Fruit fly (Drosophila melanogaster) whole organism, larva: ENCODE data around the gene Kah.
A peak's percentile ranks its signal among the peaks of the same experiment; 100 is the strongest.

Source experiments
- noc ChIP-seq: fragments of 200-800 bp; sonication (Bioruptor generic); optimal IDR thresholded peaks from 3 replicates; lab custom pipeline; 2019; ENCODE audit warnings: missing biosample characterization, mild to moderate bottlenecking, missing genetic modification characterization, moderate library complexity

Gene Kah

dm6 chr3L:589174-589289 is at the start of gene Kah:
TSS of gene Kah (minus strand) at chr3L:589274.
- no peak for TF ChIP-seq noc (tag; lab: Kevin White, UChicago)

dm6 chr3L:638031-638414 is 48.9 kb upstream of the Kah start:
- no peak for TF ChIP-seq noc (tag; lab: Kevin White, UChicago)

- TF ChIP-seq noc (tag; lab: Kevin White, UChicago): no peak
Observed at dm6 chr3L:637329-638030, 48.4 kb upstream of the Kah start.

dm6 chr3L:636434-636833 is 47.4 kb upstream of the Kah start:
- no peak for TF ChIP-seq noc (tag; lab: Kevin White, UChicago)

dm6 chr3L:635529-635928 is 46.5 kb upstream of the Kah start:
- TF ChIP-seq noc (tag; lab: Kevin White, UChicago): no peak

dm6 chr3L:635016-635363 is 45.9 kb upstream of the Kah start:
- TF ChIP-seq noc (tag; lab: Kevin White, UChicago): no peak

- TF ChIP-seq noc (tag; lab: Kevin White, UChicago): peak; percentile 30
Observed at dm6 chr3L:634319-635015, 45.4 kb upstream of the Kah start.

- TF ChIP-seq noc (tag; lab: Kevin White, UChicago): no peak
Observed at dm6 chr3L:633272-634254, 44.5 kb upstream of the Kah start.

dm6 chr3L:632058-632457 is 43.0 kb upstream of the Kah start:
- TF ChIP-seq noc (tag; lab: Kevin White, UChicago): no peak

dm6 chr3L:630666-631065 is 41.6 kb upstream of the Kah start:
- TF ChIP-seq noc (tag; lab: Kevin White, UChicago): no peak

- peak; percentile 15 for TF ChIP-seq noc (tag; lab: Kevin White, UChicago)
Observed at dm6 chr3L:629916-630663, 41.0 kb upstream of the Kah start.

dm6 chr3L:629353-629915 is 40.4 kb upstream of the Kah start:
- no peak for TF ChIP-seq noc (tag; lab: Kevin White, UChicago)

- TF ChIP-seq noc (tag; lab: Kevin White, UChicago): no peak
Observed at dm6 chr3L:628654-629285, 39.7 kb upstream of the Kah start.

- peak; percentile 74 for TF ChIP-seq noc (tag; lab: Kevin White, UChicago)
Observed at dm6 chr3L:627819-628601, 38.9 kb upstream of the Kah start.
